Fruit fly (Drosophila melanogaster) whole organism, wandering third instar larva: Measurements from ENCODE around the gene mei-P22.

Experiments used
- CG32264 ChIP-seq: fragments of 200-800 bp; sonication (Bioruptor generic); optimal IDR thresholded peaks from 2 replicates; lab custom pipeline; 2016; ENCODE audit warnings: missing biosample characterization, missing genetic modification characterization
- CG9705 ChIP-seq: fragments of 200-800 bp; sonication (Bioruptor generic); optimal IDR thresholded peaks from 2 replicates; lab custom pipeline; 2018; ENCODE audit warnings: missing biosample characterization, mild to moderate bottlenecking, missing genetic modification characterization
- Dfd ChIP-seq: fragments of >200 bp; optimal IDR thresholded peaks from 2 replicates; lab custom pipeline; 2017; ENCODE audit warnings: missing biosample characterization, missing genetic modification characterization
- Dif ChIP-seq: fragments of 200-275, 200-300 bp; sonication (Bioruptor generic); optimal IDR thresholded peaks from 2 replicates; lab custom pipeline; 2018; ENCODE audit warnings: missing biosample characterization, missing genetic modification characterization; ENCODE audit not compliant: partially characterized antibody
- GATAd ChIP-seq: sonication (Bioruptor generic); optimal IDR thresholded peaks from 2 replicates; lab custom pipeline; 2016; ENCODE audit warnings: missing biosample characterization, missing genetic modification characterization
- HLH106 ChIP-seq: fragments of 200-800 bp; optimal IDR thresholded peaks from 3 replicates; lab custom pipeline; 2019; ENCODE audit warnings: missing biosample characterization, mild to moderate bottlenecking, missing genetic modification characterization, moderate library complexity
- Hnf4 ChIP-seq: fragments of 200-800 bp; sonication (Bioruptor generic); optimal IDR thresholded peaks from 2 replicates; lab custom pipeline; 2016; ENCODE audit warnings: missing biosample characterization, mild to moderate bottlenecking, missing genetic modification characterization
- Hr78 ChIP-seq: fragments of >200 bp; optimal IDR thresholded peaks from 2 replicates; lab custom pipeline; 2017; ENCODE audit warnings: missing biosample characterization, missing genetic modification characterization
- Hr83 ChIP-seq: fragments of 200-300 bp; sonication (Bioruptor generic); optimal IDR thresholded peaks from 2 replicates; lab custom pipeline; 2016; ENCODE audit warnings: missing biosample characterization, mild to moderate bottlenecking, missing genetic modification characterization, moderate library complexity; ENCODE audit not compliant: poor library complexity, severe bottlenecking
- Jra ChIP-seq: sonication (Bioruptor generic); optimal IDR thresholded peaks from 2 replicates; lab custom pipeline; 2016; ENCODE audit warnings: missing biosample characterization, missing genetic modification characterization
- Mio ChIP-seq: sonication (Bioruptor generic); optimal IDR thresholded peaks from 2 replicates; lab custom pipeline; 2016; ENCODE audit warnings: missing biosample characterization, missing genetic modification characterization
- Myc ChIP-seq: fragments of >200 bp; optimal IDR thresholded peaks from 2 replicates; lab custom pipeline; 2017
- N ChIP-seq: fragments of >200 bp; optimal IDR thresholded peaks from 2 replicates; lab custom pipeline; 2018; ENCODE audit warnings: missing biosample characterization, missing external identifiers, missing genetic modification characterization
- OdsH ChIP-seq: fragments of 200-800 bp; sonication (Bioruptor generic); optimal IDR thresholded peaks from 2 replicates; lab custom pipeline; 2016; ENCODE audit warnings: missing biosample characterization, mild to moderate bottlenecking, missing genetic modification characterization
- Rel ChIP-seq, 2 experiments: fragments of 200-800 bp; sonication (Bioruptor generic) in 1 of 2; optimal IDR thresholded peaks; 2 replicates in 1 of 2; 3 replicates in 1 of 2; lab custom pipeline; 2016 to 2019; ENCODE audit warnings: mild to moderate bottlenecking in 2 of 2, missing biosample characterization in 2 of 2, missing genetic modification characterization in 2 of 2, moderate library complexity in 1 of 2
- Sp1 ChIP-seq: fragments of 200-800 bp; sonication (Bioruptor generic); optimal IDR thresholded peaks from 3 replicates; lab custom pipeline; 2019; ENCODE audit warnings: missing biosample characterization, mild to moderate bottlenecking, missing genetic modification characterization, moderate library complexity
- Vsx2 ChIP-seq: fragments of 200-300, 225-300 bp; sonication (Bioruptor generic); optimal IDR thresholded peaks from 2 replicates; lab custom pipeline; 2018; ENCODE audit warnings: missing biosample characterization, missing genetic modification characterization; ENCODE audit not compliant: partially characterized antibody
- br ChIP-seq: fragments of 200-800 bp; sonication (Bioruptor generic); optimal IDR thresholded peaks from 2 replicates; lab custom pipeline; 2016; ENCODE audit warnings: missing biosample characterization, missing genetic modification characterization
- brk ChIP-seq: fragments of 200-800 bp; sonication (Bioruptor generic); optimal IDR thresholded peaks from 2 replicates; lab custom pipeline; 2016; ENCODE audit warnings: missing biosample characterization, mild to moderate bottlenecking, missing genetic modification characterization
- dmrt93B ChIP-seq: fragments of 200-800 bp; sonication (Bioruptor generic); optimal IDR thresholded peaks from 2 replicates; lab custom pipeline; 2018; ENCODE audit warnings: missing biosample characterization, mild to moderate bottlenecking, missing genetic modification characterization
- dsf ChIP-seq: sonication (Bioruptor generic); optimal IDR thresholded peaks from 2 replicates; lab custom pipeline; 2016; ENCODE audit warnings: missing biosample characterization, missing genetic modification characterization, borderline replicate concordance
- ey ChIP-seq: fragments of 200-800 bp; sonication (Bioruptor generic); optimal IDR thresholded peaks from 2 replicates; lab custom pipeline; 2016; ENCODE audit warnings: missing biosample characterization, missing genetic modification characterization
- foxo ChIP-seq, 2 experiments: fragments of 200-800 bp; sonication (Bioruptor generic); optimal IDR thresholded peaks; 2 replicates in 1 of 2; 3 replicates in 1 of 2; lab custom pipeline; 2016 to 2017; ENCODE audit warnings: missing biosample characterization in 2 of 2, missing genetic modification characterization in 2 of 2
- fru ChIP-seq: fragments of 200-800 bp; sonication (Bioruptor generic); optimal IDR thresholded peaks from 3 replicates; lab custom pipeline; 2016; ENCODE audit warnings: missing biosample characterization, mild to moderate bottlenecking, missing genetic modification characterization
- h ChIP-seq: fragments of 200-800 bp; sonication (Bioruptor generic); optimal IDR thresholded peaks from 3 replicates; lab custom pipeline; 2016; ENCODE audit warnings: missing biosample characterization, mild to moderate bottlenecking, missing genetic modification characterization
- jim ChIP-seq: fragments of 175-275, 200-325 bp; sonication (Bioruptor generic); optimal IDR thresholded peaks from 2 replicates; lab custom pipeline; 2016; ENCODE audit warnings: missing biosample characterization, mild to moderate bottlenecking, missing genetic modification characterization
- pan ChIP-seq: fragments of >200 bp; optimal IDR thresholded peaks from 2 replicates; lab custom pipeline; 2017
- psq ChIP-seq: fragments of 200-800 bp; sonication (Bioruptor generic); optimal IDR thresholded peaks from 3 replicates; lab custom pipeline; 2017; ENCODE audit warnings: missing biosample characterization, mild to moderate bottlenecking, missing genetic modification characterization, moderate library complexity
- rgr ChIP-seq: fragments of 200-800 bp; sonication (Bioruptor generic); optimal IDR thresholded peaks from 3 replicates; lab custom pipeline; 2016; ENCODE audit warnings: missing biosample characterization, mild to moderate bottlenecking, missing genetic modification characterization
- sage ChIP-seq: fragments of 200-800 bp; sonication (Bioruptor generic); optimal IDR thresholded peaks from 2 replicates; lab custom pipeline; 2016; ENCODE audit warnings: missing biosample characterization, mild to moderate bottlenecking, missing genetic modification characterization
- sv ChIP-seq: fragments of 200-800 bp; sonication (Bioruptor generic); optimal IDR thresholded peaks from 3 replicates; lab custom pipeline; 2016; ENCODE audit warnings: missing biosample characterization, missing genetic modification characterization
- tai ChIP-seq: sonication (Bioruptor generic); optimal IDR thresholded peaks from 2 replicates; lab custom pipeline; 2016; ENCODE audit warnings: missing biosample characterization, missing genetic modification characterization
- usp ChIP-seq: fragments of >200 bp; optimal IDR thresholded peaks from 2 replicates; lab custom pipeline; 2017; ENCODE audit warnings: missing biosample characterization, missing genetic modification characterization
- woc ChIP-seq: sonication (Bioruptor generic); optimal IDR thresholded peaks from 2 replicates; lab custom pipeline; 2016; ENCODE audit warnings: missing biosample characterization, mild to moderate bottlenecking, missing genetic modification characterization

The mei-P22 gene

DNA sequence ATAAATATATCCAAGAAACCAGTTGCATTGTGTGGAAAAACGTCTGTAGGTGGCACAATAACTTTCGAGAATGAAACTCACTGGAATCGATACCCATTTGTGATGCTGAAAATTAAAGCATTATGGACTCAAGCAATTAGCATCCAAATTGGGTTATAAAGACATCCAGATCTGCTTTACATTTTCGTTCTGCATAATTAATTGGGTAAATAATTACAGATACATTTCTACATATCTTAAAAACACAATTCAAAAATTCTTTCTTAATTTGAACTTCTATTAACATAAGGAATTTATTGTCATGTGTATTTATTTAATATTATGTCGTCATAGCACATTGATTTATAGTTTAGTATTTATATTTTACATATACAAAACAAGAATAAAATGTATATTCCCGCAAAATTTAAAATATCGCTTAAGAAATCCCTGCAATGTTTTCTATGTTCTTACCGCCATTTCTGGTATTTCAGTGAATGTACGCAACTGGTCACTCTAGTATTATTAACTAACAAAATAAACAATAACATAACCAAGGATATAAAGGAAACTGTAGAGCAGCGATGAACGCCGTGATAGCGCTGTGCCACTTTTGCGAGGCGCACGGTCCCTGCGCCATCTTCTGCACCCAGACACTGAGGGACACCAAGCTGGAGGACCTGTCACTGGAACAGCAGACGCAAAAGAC, 6.0 kb upstream of the mei-P22 start, which contains the start of the genes CG14829 and BHD:
CG14829 (minus strand) TSS at position 51 of the 688 bp plus-strand sequence.
BHD (plus strand) TSS at position 471 of the 688 bp plus-strand sequence.
- TF ChIP-seq Hr83 (GFP tag; lab: Kevin White, UChicago) (no peak), Dfd (no peak), sage (no peak), Myc (lab: Kevin White, UChicago) (peak; percentile 57), CG9705 (GFP tag; lab: Kevin White, UChicago) (no peak), Rel (GFP tag; optimal IDR thresholded peaks at IDR 0.05; lab: Kevin White, UChicago) (no peak), Rel (tag; optimal IDR thresholded peaks at IDR 0.05; lab: Kevin White, UChicago) (peak; percentile 95), CG32264 (no peak)

DNA sequence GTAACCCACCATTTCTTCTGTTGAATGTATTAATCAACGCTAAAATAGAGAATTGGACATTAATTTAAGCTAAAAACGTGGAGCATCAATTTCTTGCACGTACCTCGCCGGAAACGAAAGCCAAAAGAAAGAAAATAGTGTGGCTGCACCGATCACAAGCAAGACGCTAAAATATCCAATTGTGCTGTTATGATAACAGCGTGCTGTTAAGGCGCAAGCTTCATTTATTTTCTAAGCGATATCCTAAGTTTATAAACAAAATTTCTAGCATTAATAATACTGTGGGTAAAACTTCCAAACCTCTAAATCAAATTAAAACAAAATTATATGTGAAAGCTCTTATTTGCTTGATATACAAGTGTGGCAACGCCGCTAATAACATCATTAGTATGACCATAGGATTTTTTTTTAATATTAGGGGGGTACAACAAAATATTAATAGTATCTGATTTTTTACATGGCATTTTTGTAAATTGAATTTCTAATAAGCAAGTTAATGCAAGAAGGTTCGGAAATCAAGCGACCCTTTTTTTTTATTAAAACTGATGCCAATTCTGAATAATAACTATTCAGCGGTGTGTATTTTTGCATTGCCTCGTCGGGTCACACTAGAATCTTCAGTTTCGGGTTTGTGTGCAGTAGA, 2.9 kb upstream of the mei-P22 start, which contains the start of the genes RpL18 and Neos:
RpL18 (minus strand) TSS at position 135 of the 643 bp plus-strand sequence.
Neos (plus strand) TSS at position 412 of the 643 bp plus-strand sequence.
- TF ChIP-seq Vsx2 (no peak), rgr (peak; percentile 83), Jra (peak; percentile 68), fru (GFP tag; lab: Kevin White, UChicago) (peak; percentile 76), foxo (GFP tag; optimal IDR thresholded peaks at IDR 0.05; lab: Kevin White, UChicago) (peak in 1 of 2 experiments; percentile 74), GATAd (GFP tag; lab: Kevin White, UChicago) (peak; percentile 79), Myc (lab: Kevin White, UChicago) (peak; percentile 23), Hr83 (GFP tag; lab: Kevin White, UChicago) (peak; percentile 79), dsf (GFP tag; lab: Kevin White, UChicago) (no peak), Hr78 (GFP tag; lab: Kevin White, UChicago) (no peak), CG9705 (GFP tag; lab: Kevin White, UChicago) (peak; percentile 75), brk (no peak), OdsH (peak; percentile 28), psq (GFP tag; lab: Kevin White, UChicago) (peak; percentile 52), tai (GFP tag; lab: Kevin White, UChicago) (no peak), br (peak; percentile 75), CG32264 (peak; percentile 65), ey (peak; percentile 67), sv (GFP tag; lab: Kevin White, UChicago) (peak; percentile 77), Sp1 (GFP tag; lab: Kevin White, UChicago) (peak; percentile 78), Dif (no peak), HLH106 (tag; lab: Kevin White, UChicago) (peak; percentile 50), dmrt93B (GFP tag; lab: Kevin White, UChicago) (peak; percentile 63), Hnf4 (GFP tag; lab: Kevin White, UChicago) (no peak), Dfd (no peak), woc (GFP tag; lab: Kevin White, UChicago) (peak; percentile 63), usp (GFP tag; lab: Kevin White, UChicago) (no peak), h (GFP tag; lab: Kevin White, UChicago) (peak; percentile 77), jim (GFP tag; lab: Kevin White, UChicago) (no peak), Rel (GFP tag; optimal IDR thresholded peaks at IDR 0.05; lab: Kevin White, UChicago) (no peak), Rel (tag; optimal IDR thresholded peaks at IDR 0.05; lab: Kevin White, UChicago) (peak; percentile 44)

DNA sequence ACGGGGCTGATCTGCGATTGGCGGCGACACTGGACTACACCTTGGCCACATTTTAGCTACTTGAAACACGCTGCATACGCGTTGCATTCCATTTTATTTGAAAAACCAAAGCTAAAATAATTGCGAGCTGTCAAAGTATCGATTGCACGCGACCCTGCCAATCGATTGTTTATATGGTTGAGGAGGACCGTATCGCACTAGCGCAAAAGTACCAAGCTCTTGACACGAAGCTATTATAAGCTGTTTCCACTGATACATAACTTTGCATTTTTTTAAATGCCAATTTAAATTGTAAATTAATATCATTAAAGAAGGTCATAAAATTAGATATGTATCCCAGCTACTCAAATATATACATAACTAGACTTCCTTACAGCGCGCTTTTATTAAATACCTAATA, 5.0 kb downstream of the mei-P22 start, which contains the start of gene Cdc27:
Cdc27 (minus strand) TSS at position 174 of the 400 bp plus-strand sequence.
- TF ChIP-seq Hr78 (GFP tag; lab: Kevin White, UChicago) = peak; percentile 53
- peak; percentile 6 for TF ChIP-seq rgr
- peak; percentile 8 for TF ChIP-seq Jra
- TF ChIP-seq Rel (GFP tag; optimal IDR thresholded peaks at IDR 0.05; lab: Kevin White, UChicago) = no peak
- peak; percentile 15 for TF ChIP-seq Rel (tag; optimal IDR thresholded peaks at IDR 0.05; lab: Kevin White, UChicago)
- no peak for TF ChIP-seq pan
- no peak for TF ChIP-seq OdsH
- peak; percentile 17 for TF ChIP-seq h (GFP tag; lab: Kevin White, UChicago)
- TF ChIP-seq CG9705 (GFP tag; lab: Kevin White, UChicago) = peak; percentile 25
- TF ChIP-seq foxo (GFP tag; optimal IDR thresholded peaks at IDR 0.05; lab: Kevin White, UChicago) = peak in 1 of 2 experiments; percentile 47
- TF ChIP-seq Mio = no peak
- no peak for TF ChIP-seq br
- TF ChIP-seq N (GFP tag; lab: Kevin White, UChicago) = peak; percentile 97
- peak; percentile 9 for TF ChIP-seq ey
- TF ChIP-seq Sp1 (GFP tag; lab: Kevin White, UChicago) = peak; percentile 16
- TF ChIP-seq psq (GFP tag; lab: Kevin White, UChicago) = peak; percentile 5
- TF ChIP-seq fru (GFP tag; lab: Kevin White, UChicago) = no peak
- TF ChIP-seq HLH106 (tag; lab: Kevin White, UChicago) = peak; percentile 44
- peak; percentile 49 for TF ChIP-seq woc (GFP tag; lab: Kevin White, UChicago)
